Worm (Caenorhabditis elegans): ENCODE data around the gene C34C6.3.

C34C6.3 gene

DNA sequence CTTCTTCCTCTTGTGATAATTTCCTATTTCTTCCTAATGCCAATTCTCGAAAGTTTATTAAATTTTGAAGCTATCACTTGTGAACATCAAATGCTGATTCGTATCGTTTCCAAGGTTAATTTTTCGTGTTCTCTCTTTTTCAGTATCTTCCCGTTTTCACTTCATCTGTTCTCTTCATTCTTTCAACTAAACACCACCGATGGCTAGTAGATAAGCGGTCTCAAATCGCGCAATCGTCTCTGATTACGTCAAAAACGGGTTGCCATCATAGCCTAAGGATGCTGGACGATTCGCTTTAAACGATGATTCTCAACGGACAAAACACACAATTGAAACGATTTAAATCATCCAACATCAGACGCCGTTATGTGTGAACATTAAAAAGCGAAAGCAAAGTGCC is 25.9 kb downstream of the C34C6.3 start (continued):
- TF ChIP-seq mdl-1 (tag; optimal IDR thresholded peaks at IDR 0.05) (peak in 1 of 2 experiments; percentile 22), T20F7.1 (GFP tag; optimal IDR thresholded peaks at IDR 0.05) (no peak)

DNA sequence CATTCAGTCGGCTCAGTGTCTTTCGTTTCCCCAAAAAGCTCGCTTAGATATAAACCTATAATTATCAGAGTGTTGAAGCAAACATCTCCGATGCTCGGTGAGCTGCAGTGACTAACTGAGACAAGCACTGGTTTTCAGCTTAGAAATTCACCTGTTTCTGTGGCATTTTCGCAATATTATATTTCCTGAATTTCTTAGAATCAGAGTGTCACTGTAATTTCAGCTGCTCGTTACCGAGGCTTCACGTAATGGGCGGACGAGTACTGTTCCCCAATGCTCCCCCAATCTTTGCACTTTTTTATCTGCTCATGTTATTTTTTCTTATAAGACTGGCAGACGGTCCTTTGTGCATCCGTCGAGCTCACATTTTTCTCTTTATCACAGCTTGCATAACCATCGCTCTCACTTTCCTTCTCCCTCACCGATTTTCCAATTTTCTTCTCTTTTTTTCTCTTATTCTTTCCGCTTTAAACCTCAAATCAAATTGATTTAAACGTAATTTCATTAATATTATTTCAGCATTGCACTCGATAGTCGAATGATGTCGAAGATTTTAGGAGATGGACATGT is 30.3 kb downstream of the C34C6.3 start, which contains the start of gene trcs-2:
TSS of gene trcs-2 (plus strand) at position 520 of the 570 bp plus-strand sequence.
- TF ChIP-seq egl-43 (GFP tag; IDR thresholded peaks at IDR 0.05) (0 out of 2 replicates have a peak, but pooled peaks have one; percentile 16), daf-16 (GFP tag; optimal IDR thresholded peaks at IDR 0.05) (no peak), daf-16 (tag; optimal IDR thresholded peaks at IDR 0.05) (no peak)

DNA sequence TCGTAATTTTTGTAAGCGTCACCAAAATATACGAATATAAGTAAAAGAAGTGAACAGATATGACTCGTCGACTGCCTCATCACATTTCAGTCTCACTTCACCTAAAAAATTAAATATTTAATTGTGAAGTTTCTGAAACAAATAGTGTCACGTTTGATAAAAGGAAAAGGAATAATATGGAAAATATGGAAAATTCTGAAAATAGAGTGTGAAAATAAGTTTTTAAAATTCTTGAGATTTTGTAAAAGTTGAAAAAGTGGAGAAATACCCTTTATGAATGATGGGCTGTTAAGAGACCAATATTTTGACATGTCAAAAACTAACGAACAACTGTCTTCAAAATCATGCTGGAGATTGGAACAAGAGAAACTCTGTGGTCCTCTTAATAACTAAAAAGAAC is 35.0 kb downstream of the C34C6.3 start, which contains the start of gene T01B7.9:
TSS of gene T01B7.9 (minus strand) at position 101 of the 400 bp plus-strand sequence.
- no peak for TF ChIP-seq T26A8.4 (GFP tag; IDR thresholded peaks at IDR 0.05)
- TF ChIP-seq R02D3.7 (tag; optimal IDR thresholded peaks at IDR 0.05), result no peak
- no peak for TF ChIP-seq nhr-77 (tag; optimal IDR thresholded peaks at IDR 0.05)
- TF ChIP-seq nhr-6 (tag; optimal IDR thresholded peaks at IDR 0.05), result no peak

DNA sequence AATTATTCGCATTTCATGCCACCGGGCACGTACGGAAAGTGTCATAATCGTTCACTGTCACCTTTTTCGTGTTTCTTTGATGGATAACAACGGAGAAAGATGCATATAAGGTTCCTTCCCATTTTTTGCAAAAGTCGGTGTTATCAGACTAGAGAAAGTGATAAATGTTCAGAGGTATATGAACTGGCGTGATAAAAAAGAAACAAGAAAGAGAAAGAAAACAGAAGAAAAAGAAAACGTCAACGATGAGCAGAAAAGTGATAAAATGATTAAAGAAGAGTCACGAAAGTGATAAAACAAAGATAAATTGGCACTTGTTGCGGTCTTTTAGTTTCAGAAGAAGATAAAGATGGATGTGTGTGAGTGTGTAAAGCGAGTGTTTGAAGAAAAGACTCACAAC is 38.6 kb downstream of the C34C6.3 start:
- peak; percentile 82 for TF ChIP-seq aha-1 (tag)
- no peak for TF ChIP-seq zfp-2 (tag; optimal IDR thresholded peaks at IDR 0.05)
- peak in 1 of 2 experiments; percentile 56 for TF ChIP-seq unc-62 (GFP tag; optimal IDR thresholded peaks at IDR 0.05 in 1 of 2)
- TF ChIP-seq unc-62 (tag; optimal IDR thresholded peaks at IDR 0.05), result no peak
- peak; percentile 26 for TF ChIP-seq nhr-28 (tag; optimal IDR thresholded peaks at IDR 0.05)
- TF ChIP-seq dmd-6 (GFP tag; IDR thresholded peaks at IDR 0.05), result no peak
- no peak for TF ChIP-seq zfp-3 (GFP tag; conservative IDR thresholded peaks at IDR 0.05)

DNA sequence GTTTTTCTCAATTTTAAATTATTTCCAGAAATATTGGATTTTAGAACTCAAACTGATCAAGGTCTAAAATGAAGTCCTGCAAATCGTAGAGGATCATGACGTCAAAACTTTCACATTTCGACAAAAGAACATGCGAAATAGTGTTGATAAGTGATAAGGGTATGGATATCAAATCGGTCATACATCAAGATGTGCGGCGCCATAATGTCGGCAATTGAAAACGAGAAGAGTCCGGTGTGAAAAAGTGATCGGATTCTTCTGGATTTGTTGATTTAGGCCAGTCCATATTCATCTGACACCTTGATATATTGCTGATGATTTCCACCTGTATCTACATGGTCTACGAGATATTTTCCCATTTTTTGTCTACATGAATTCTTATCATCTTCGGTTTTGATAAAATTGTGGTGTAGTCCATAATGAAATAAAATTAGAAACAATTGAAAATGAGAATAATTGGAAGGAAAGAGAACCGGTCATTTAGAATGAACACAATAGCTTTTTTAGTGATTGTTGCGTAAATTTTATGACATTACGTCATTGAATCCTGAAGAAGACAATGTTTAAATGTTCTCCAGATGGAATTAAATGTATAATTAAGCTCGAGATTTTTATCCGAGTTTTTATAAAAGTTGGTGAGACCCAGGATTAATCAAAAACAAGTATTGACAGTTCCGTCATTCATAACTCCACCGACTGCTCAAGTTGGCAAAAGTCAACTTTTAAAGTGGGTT is 39.4 kb downstream of the C34C6.3 start:
- TF ChIP-seq lir-3 (tag; optimal IDR thresholded peaks at IDR 0.05), result no peak
- no peak for TF ChIP-seq unc-62 (GFP tag; optimal IDR thresholded peaks at IDR 0.05 in 1 of 2)
- TF ChIP-seq unc-62 (tag; optimal IDR thresholded peaks at IDR 0.05), result no peak
- no peak for TF ChIP-seq ceh-28 (tag; optimal IDR thresholded peaks at IDR 0.05)
- TF ChIP-seq hlh-30 (tag; optimal IDR thresholded peaks at IDR 0.05; ENCODE audit: insufficient read depth), result no peak
- no peak for TF ChIP-seq jun-1 (tag; optimal IDR thresholded peaks at IDR 0.05)
- no peak for TF ChIP-seq mxl-2 (GFP tag; conservative IDR thresholded peaks at IDR 0.05)
- no peak for TF ChIP-seq hif-1 (tag; optimal IDR thresholded peaks at IDR 0.05)
- TF ChIP-seq hlh-11 (tag; optimal IDR thresholded peaks at IDR 0.05), result peak; percentile 29
- no peak for TF ChIP-seq nhr-6 (tag; optimal IDR thresholded peaks at IDR 0.05)
- TF ChIP-seq nhr-28 (tag; optimal IDR thresholded peaks at IDR 0.05), result peak; percentile 47
- peak; percentile 42 for TF ChIP-seq aha-1 (tag)
- no peak for TF ChIP-seq set-16 (GFP tag; IDR thresholded peaks at IDR 0.05)
- no peak for TF ChIP-seq fkh-10 (GFP tag; optimal IDR thresholded peaks at IDR 0.05)

DNA sequence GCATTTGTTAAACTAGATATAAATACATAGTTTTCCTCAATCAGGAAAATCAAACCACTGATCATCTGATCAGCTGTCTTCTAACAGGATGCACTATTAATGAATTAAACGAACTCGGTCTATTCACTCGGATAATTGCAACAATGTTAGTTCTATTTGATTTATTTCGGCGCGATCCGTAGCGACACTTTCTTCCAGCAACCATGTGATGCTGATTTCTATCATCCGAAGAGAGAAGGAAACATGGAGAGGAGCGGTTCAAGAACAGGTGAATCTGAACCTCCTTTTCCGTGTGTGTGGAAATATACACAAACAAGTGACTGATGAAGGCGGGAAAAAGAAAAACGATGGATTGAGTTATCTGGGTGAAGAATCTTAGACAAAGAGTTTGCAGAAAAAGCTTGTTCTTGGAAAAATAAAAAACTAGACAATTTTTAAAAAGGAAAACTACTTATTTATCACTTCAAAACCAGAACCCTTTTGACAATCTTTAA is 40.1 kb downstream of the C34C6.3 start:
- TF ChIP-seq madf-9 (GFP tag; conservative IDR thresholded peaks at IDR 0.05) (no peak), nhr-76 (tag; optimal IDR thresholded peaks at IDR 0.05) (no peak), nhr-11 (tag; optimal IDR thresholded peaks at IDR 0.05) (no peak), hlh-11 (tag; optimal IDR thresholded peaks at IDR 0.05) (peak; percentile 13), tag-97 (GFP tag; IDR thresholded peaks at IDR 0.05) (no peak), mep-1 (tag; optimal IDR thresholded peaks at IDR 0.05) (no peak), nhr-28 (tag; optimal IDR thresholded peaks at IDR 0.05) (peak; percentile 4), F10B5.3 (tag; optimal IDR thresholded peaks at IDR 0.05) (no peak), dpl-1 (GFP tag; optimal IDR thresholded peaks at IDR 0.05) (no peak), aly-2 (tag; optimal IDR thresholded peaks at IDR 0.05) (no peak), nhr-41 (GFP tag; IDR thresholded peaks at IDR 0.05) (no peak), saeg-2 (GFP tag; IDR thresholded peaks at IDR 0.05) (no peak), lin-38 (GFP tag; IDR thresholded peaks at IDR 0.05) (no peak), php-3 (GFP tag; IDR thresholded peaks at IDR 0.05) (no peak)
